Worm (Caenorhabditis elegans) whole organism, L3 larva: ENCODE data around the gene F38B7.17.

Experiments
- R02D3.7 ChIP-seq: fragments of 150-350 bp; optimal IDR thresholded peaks from 2 replicates; lab custom pipeline; 2014; ENCODE audit warnings: missing biosample characterization, missing genetic modification characterization
- ceh-82 ChIP-seq: fragments of 150-350 bp; optimal IDR thresholded peaks from 2 replicates; lab custom pipeline; 2014; ENCODE audit warnings: missing biosample characterization, missing genetic modification characterization
- egl-27 ChIP-seq: sonication (generic microtip); optimal IDR thresholded peaks from 4 replicates; lab custom pipeline; 2017; ENCODE audit warnings: missing biosample characterization, missing genetic modification reagents, missing genetic modification characterization
- nhr-25 ChIP-seq: sonication (generic microtip); optimal IDR thresholded peaks from 2 replicates; lab custom pipeline; 2017; ENCODE audit warnings: missing biosample characterization, missing genetic modification characterization
- nhr-28 ChIP-seq: fragments of 150-350 bp; optimal IDR thresholded peaks from 2 replicates; lab custom pipeline; 2014; ENCODE audit warnings: missing biosample characterization, missing genetic modification characterization
- nhr-43 ChIP-seq: sonication (generic microtip); optimal IDR thresholded peaks from 2 replicates; lab custom pipeline; 2016; ENCODE audit warnings: mild to moderate bottlenecking, missing genetic modification characterization, missing compliant biosample characterization; ENCODE audit not compliant: poor library complexity, severe bottlenecking
- pha-4 ChIP-seq: fragments of 150-350 bp; optimal IDR thresholded peaks from 2 replicates; lab custom pipeline; 2014; ENCODE audit warnings: missing biosample characterization, missing genetic modification reagents, missing genetic modification characterization
- snpc-4 ChIP-seq: fragments of 150-350 bp; optimal IDR thresholded peaks from 2 replicates; lab custom pipeline; 2014; ENCODE audit warnings: missing biosample characterization, missing genetic modification characterization
- ztf-11 ChIP-seq: fragments of 150-350 bp; optimal IDR thresholded peaks from 2 replicates; lab custom pipeline; 2014; ENCODE audit warnings: missing biosample characterization, missing genetic modification characterization

ce11 chrV:11546795-11547194 is 2.0 kb downstream of the F38B7.17 start, which contains the start of gene F38B7.11:
- no peak for TF ChIP-seq R02D3.7 (tag; lab: Kevin White, UChicago)
- TF ChIP-seq pha-4, result no peak
- no peak for TF ChIP-seq egl-27
- no peak for TF ChIP-seq ztf-11
- no peak for TF ChIP-seq ceh-82 (tag; lab: Kevin White, UChicago)
- no peak for TF ChIP-seq nhr-28 (tag; lab: Kevin White, UChicago)
- no peak for TF ChIP-seq snpc-4 (tag; lab: Kevin White, UChicago)
- no peak for TF ChIP-seq nhr-25 (tag; lab: Kevin White, UChicago)
- no peak for TF ChIP-seq nhr-43 (tag; lab: Kevin White, UChicago)
